Fruit fly (Drosophila melanogaster): ENCODE measurements around the gene CG14893.

dm6 chr3R:16614241-16614640 is 6.3 kb upstream of the CG14893 start, which contains the start of gene CG10340:
- no peak for TF ChIP-seq tj (GFP tag; optimal IDR thresholded peaks at IDR 0.05)
- TF ChIP-seq ovo (GFP tag; optimal IDR thresholded peaks at IDR 0.05), result no peak
- no peak for TF ChIP-seq CG5204 (GFP tag; optimal IDR thresholded peaks at IDR 0.05)
- TF ChIP-seq pad (GFP tag; optimal IDR thresholded peaks at IDR 0.05), result no peak
- no peak for TF ChIP-seq CG7101 (tag; optimal IDR thresholded peaks at IDR 0.05)
- TF ChIP-seq Mnt (GFP tag; optimal IDR thresholded peaks at IDR 0.05), result peak; percentile 32
- TF ChIP-seq kay (GFP tag; ENCODE audit: borderline replicate concordance), result peak; percentile 43
- peak; percentile 11 for TF ChIP-seq bab1 (GFP tag; optimal IDR thresholded peaks at IDR 0.05)
- TF ChIP-seq CG11617 (GFP tag; optimal IDR thresholded peaks at IDR 0.05), result no peak
- TF ChIP-seq Clk (GFP tag; optimal IDR thresholded peaks at IDR 0.05), result no peak
- no peak for TF ChIP-seq Crg-1 (GFP tag; optimal IDR thresholded peaks at IDR 0.05)
- no peak for TF ChIP-seq CG7045 (GFP tag; optimal IDR thresholded peaks at IDR 0.05)
- no peak for TF ChIP-seq cnc (optimal IDR thresholded peaks at IDR 0.05)
- TF ChIP-seq CG12768 (GFP tag; optimal IDR thresholded peaks at IDR 0.05), result no peak

Data from whole organism, adult.